Worm (Caenorhabditis elegans) whole organism, L1 larva: ENCODE measurements around the gene F56D6.6.

Source experiments
- C16A3.4 ChIP-seq: fragments of 150-350 bp; optimal IDR thresholded peaks from 2 replicates; lab custom pipeline; 2014; ENCODE audit warnings: missing biosample characterization, missing genetic modification characterization
- aly-2 ChIP-seq: fragments of 150-350 bp; optimal IDR thresholded peaks from 2 replicates; lab custom pipeline; 2014; ENCODE audit warnings: missing biosample characterization, missing genetic modification characterization
- blmp-1 ChIP-seq: fragments of 150-350 bp; optimal IDR thresholded peaks from 2 replicates; lab custom pipeline; 2014; ENCODE audit warnings: missing biosample characterization, missing genetic modification characterization
- ceh-88 ChIP-seq: fragments of 200-800 bp; sonication (Bioruptor generic); IDR thresholded peaks from 2 replicates; pipeline ENCODE4 v1.3.6; 2022; ENCODE audit warnings: missing genetic modification characterization, missing compliant biosample characterization
- dsc-1 ChIP-seq: sonication (generic microtip); optimal IDR thresholded peaks from 2 replicates; lab custom pipeline; 2016; ENCODE audit warnings: mild to moderate bottlenecking, missing genetic modification characterization, missing compliant biosample characterization
- efl-1 ChIP-seq, 4 experiments: fragments of 150-350 bp; optimal IDR thresholded peaks in 3 of 4; peaks in 1 of 4; 1 replicate in 1 of 4; 2 replicates in 3 of 4; lab custom pipeline; 2014; ENCODE audit warnings: missing biosample characterization in 2 of 4, missing genetic modification characterization in 2 of 4, missing genetic modification reagents in 2 of 4
- egl-13 ChIP-seq: sonication (generic microtip); optimal IDR thresholded peaks from 2 replicates; lab custom pipeline; 2016; ENCODE audit warnings: missing genotype, missing genetic modification reagents, missing genetic modification characterization, missing compliant biosample characterization
- egl-27 ChIP-seq, 2 experiments: fragments of 150-350 bp in 1 of 2; sonication (generic microtip); optimal IDR thresholded peaks; 3 replicates each; lab custom pipeline; 2017 to 2018; ENCODE audit warnings: missing biosample characterization in 2 of 2, missing genetic modification characterization in 2 of 2, missing genetic modification reagents in 2 of 2
- elt-2 ChIP-seq: sonication (generic microtip); optimal IDR thresholded peaks from 2 replicates; lab custom pipeline; 2016; ENCODE audit warnings: missing genetic modification characterization, mild to moderate bottlenecking, inconsistent platforms, missing compliant biosample characterization, missing genetic modification reagents
- elt-3 ChIP-seq, 6 experiments: fragments of 150-350 bp in 1 of 6; sonication (generic microtip); optimal IDR thresholded peaks; 2 replicates each; lab custom pipeline; 2017 to 2018; ENCODE audit warnings: missing biosample characterization in 6 of 6, missing genetic modification characterization in 6 of 6, inconsistent platforms in 1 of 6
- ets-5 ChIP-seq: fragments of 200-800 bp; sonication (Bioruptor generic); IDR thresholded peaks from 2 replicates; pipeline ENCODE4 v1.3.6; 2022; ENCODE audit warnings: missing genetic modification characterization, missing compliant biosample characterization
- fkh-4 ChIP-seq: sonication (generic microtip); optimal IDR thresholded peaks from 2 replicates; lab custom pipeline; 2016; ENCODE audit warnings: missing compliant biosample characterization, missing genetic modification characterization, borderline replicate concordance
- grh-1 ChIP-seq: fragments of 200-800 bp; sonication (Bioruptor generic); IDR thresholded peaks from 2 replicates; pipeline ENCODE4 v1.3.6; 2022; ENCODE audit warnings: missing genetic modification reagents, missing genetic modification characterization, missing compliant biosample characterization
- hlh-17 ChIP-seq: fragments of 200-800 bp; sonication (Bioruptor generic); optimal IDR thresholded peaks from 2 replicates; lab custom pipeline; 2018; ENCODE audit warnings: missing genetic modification characterization, mild to moderate bottlenecking, missing compliant biosample characterization, moderate library complexity, borderline replicate concordance
- hpl-2 ChIP-seq: fragments of 150-350 bp; optimal IDR thresholded peaks from 2 replicates; lab custom pipeline; 2014; ENCODE audit warnings: missing biosample characterization, missing genetic modification reagents, missing genetic modification characterization
- jun-1 ChIP-seq: fragments of 150-350 bp; optimal IDR thresholded peaks from 2 replicates; lab custom pipeline; 2014; ENCODE audit warnings: missing biosample characterization, missing genetic modification reagents, missing genetic modification characterization
- lin-14 ChIP-seq: fragments of 200-800 bp; sonication (Bioruptor generic); optimal IDR thresholded peaks from 2 replicates; lab custom pipeline; 2018; ENCODE audit warnings: mild to moderate bottlenecking, missing genetic modification characterization, moderate library complexity, missing compliant biosample characterization
- lin-15B ChIP-seq: fragments of 150-350 bp; sonication (generic microtip); optimal IDR thresholded peaks from 3 replicates; lab custom pipeline; 2014; ENCODE audit warnings: missing biosample characterization, missing genetic modification characterization
- lin-35 ChIP-seq, 2 experiments: fragments of 150-350 bp; optimal IDR thresholded peaks; 2 replicates each; lab custom pipeline; 2014; ENCODE audit warnings: missing biosample characterization in 2 of 2, missing genetic modification characterization in 2 of 2, missing genetic modification reagents in 2 of 2
- lsy-2 ChIP-seq, 2 experiments: fragments of 150-350 bp; optimal IDR thresholded peaks; 2 replicates each; lab custom pipeline; 2014; ENCODE audit warnings: missing biosample characterization in 2 of 2, missing genetic modification characterization in 2 of 2
- mab-9 ChIP-seq: fragments of 200-800 bp; sonication (Bioruptor generic); IDR thresholded peaks from 2 replicates; pipeline ENCODE4 v1.3.6; 2022; ENCODE audit warnings: missing genetic modification reagents, missing genetic modification characterization, missing compliant biosample characterization
- mdl-1 ChIP-seq, 2 experiments: fragments of 150-350 bp; optimal IDR thresholded peaks; 2 replicates each; lab custom pipeline; 2014 to 2017; ENCODE audit warnings: missing biosample characterization in 2 of 2, missing genetic modification characterization in 2 of 2, inconsistent platforms in 1 of 2
- mep-1 ChIP-seq: fragments of 150-350 bp; optimal IDR thresholded peaks from 2 replicates; lab custom pipeline; 2014; ENCODE audit warnings: missing biosample characterization, missing genetic modification characterization
- nhr-12 ChIP-seq: sonication (generic microtip); optimal IDR thresholded peaks from 2 replicates; lab custom pipeline; 2017; ENCODE audit warnings: missing biosample characterization, missing genetic modification characterization
- nhr-20 ChIP-seq: sonication (generic microtip); optimal IDR thresholded peaks from 2 replicates; lab custom pipeline; 2016; ENCODE audit warnings: mild to moderate bottlenecking, missing genetic modification characterization, missing compliant biosample characterization
- nhr-47 ChIP-seq: sonication (generic microtip); optimal IDR thresholded peaks from 2 replicates; lab custom pipeline; 2016; ENCODE audit warnings: mild to moderate bottlenecking, missing genetic modification characterization, moderate library complexity, missing compliant biosample characterization
- nhr-90 ChIP-seq: sonication (generic microtip); optimal IDR thresholded peaks from 2 replicates; lab custom pipeline; 2016; ENCODE audit warnings: mild to moderate bottlenecking, missing genetic modification characterization, missing compliant biosample characterization; ENCODE audit not compliant: poor library complexity
- pax-3 ChIP-seq: fragments of 200-800 bp; sonication (Bioruptor generic); optimal IDR thresholded peaks from 2 replicates; lab custom pipeline; 2018; ENCODE audit warnings: mild to moderate bottlenecking, missing genetic modification characterization, moderate library complexity, missing compliant biosample characterization
- pqm-1 ChIP-seq: sonication (generic microtip); optimal IDR thresholded peaks from 3 replicates; lab custom pipeline; 2017; ENCODE audit warnings: missing biosample characterization, missing genetic modification characterization
- tbx-2 ChIP-seq: sonication (generic microtip); optimal IDR thresholded peaks from 2 replicates; lab custom pipeline; 2016; ENCODE audit warnings: missing genetic modification characterization, missing compliant biosample characterization
- tlp-1 ChIP-seq: fragments of 150-350 bp; optimal IDR thresholded peaks from 2 replicates; lab custom pipeline; 2014; ENCODE audit warnings: missing biosample characterization, missing genetic modification characterization
- unc-130 ChIP-seq: fragments of 150-350 bp; optimal IDR thresholded peaks from 2 replicates; lab custom pipeline; 2017; ENCODE audit warnings: missing biosample characterization, missing genetic modification characterization, inconsistent platforms
- unc-30 ChIP-seq: sonication (generic microtip); optimal IDR thresholded peaks from 2 replicates; lab custom pipeline; 2017; ENCODE audit warnings: missing biosample characterization, missing genetic modification characterization
- unc-86 ChIP-seq: sonication (generic microtip); optimal IDR thresholded peaks from 2 replicates; lab custom pipeline; 2016; ENCODE audit warnings: missing genetic modification characterization, missing compliant biosample characterization
- unc-98 ChIP-seq: fragments of 200-800 bp; sonication (Bioruptor generic); IDR thresholded peaks from 2 replicates; pipeline ENCODE4 v1.3.6; 2022; ENCODE audit warnings: missing genetic modification characterization, missing compliant biosample characterization
- zag-1 ChIP-seq: fragments of 150-350 bp; optimal IDR thresholded peaks from 2 replicates; lab custom pipeline; 2014; ENCODE audit warnings: missing biosample characterization, missing genetic modification characterization

Gene F56D6.6

ce11 chrIV:3894004-3894480, 9.0 kb upstream of the F56D6.6 start, which contains the start of gene F56D6.8:
TSS of gene F56D6.8 (minus strand) at chrIV:3894430.
- TF ChIP-seq nhr-20 (tag; lab: Kevin White, UChicago) (no peak), efl-1 (optimal IDR thresholded peaks at IDR 0.05; lab: Kevin White, UChicago) (no peak), efl-1 (GFP tag; optimal IDR thresholded peaks at IDR 0.05 in 1 of 2; lab: Kevin White, UChicago) (peak in 1 of 2 experiments; percentile 67), fkh-4 (tag; lab: Kevin White, UChicago) (peak; percentile 45), unc-98 (no peak), dsc-1 (tag; lab: Kevin White, UChicago) (peak; percentile 75)

ce11 chrIV:3894770-3895169, 8.3 kb upstream of the F56D6.6 start, which contains the start of gene dct-8:
TSS of gene dct-8 (plus strand) at chrIV:3895070.
- no peak for TF ChIP-seq mab-9 (GFP tag; lab: Robert Waterston, UW)
- TF ChIP-seq blmp-1 (tag; lab: Kevin White, UChicago) = peak; percentile 40

ce11 chrIV:3899719-3900554, 3.1 kb upstream of the F56D6.6 start, which contains the start of gene srz-62:
TSS of gene srz-62 (plus strand) at chrIV:3900504.
- no peak for TF ChIP-seq unc-130 (tag; lab: Kevin White, UChicago)
- peak; percentile 92 for TF ChIP-seq tlp-1 (tag; lab: Kevin White, UChicago)
- no peak for TF ChIP-seq nhr-47 (tag; lab: Kevin White, UChicago)
- no peak for TF ChIP-seq aly-2 (tag; lab: Kevin White, UChicago)
- TF ChIP-seq grh-1 (GFP tag; lab: Robert Waterston, UW) = no peak
- TF ChIP-seq elt-3 (tag; optimal IDR thresholded peaks at IDR 0.05; lab: Kevin White, UChicago) = no peak
- TF ChIP-seq pax-3 = peak; percentile 68
- no peak for TF ChIP-seq ets-5 (GFP tag; lab: Robert Waterston, UW)
- TF ChIP-seq nhr-90 (tag; lab: Kevin White, UChicago) = peak; percentile 40
- TF ChIP-seq jun-1 (tag; lab: Kevin White, UChicago) = peak; percentile 97
- TF ChIP-seq unc-30 (tag; lab: Kevin White, UChicago) = no peak
- no peak for TF ChIP-seq mep-1 (tag; lab: Kevin White, UChicago)
- TF ChIP-seq hlh-17 = no peak
- peak; percentile 43 for TF ChIP-seq egl-13
- TF ChIP-seq egl-27 (tag; optimal IDR thresholded peaks at IDR 0.05; lab: Kevin White, UChicago) = peak in 1 of 2 experiments; percentile 23
- peak; percentile 100 for TF ChIP-seq elt-2 (tag; lab: Kevin White, UChicago)
- TF ChIP-seq ceh-88 (GFP tag; lab: Robert Waterston, UW) = no peak
- no peak for TF ChIP-seq C16A3.4 (tag; lab: Kevin White, UChicago)
- no peak for TF ChIP-seq lin-15B (tag; lab: Kevin White, UChicago)
- TF ChIP-seq tbx-2 (tag; lab: Kevin White, UChicago) = no peak
- peak; percentile 5 for TF ChIP-seq hpl-2 (GFP tag; lab: Kevin White, UChicago)
- no peak for TF ChIP-seq nhr-12
- no peak for TF ChIP-seq efl-1 (optimal IDR thresholded peaks at IDR 0.05; lab: Kevin White, UChicago)
- peak in 1 of 2 experiments; percentile 78 for TF ChIP-seq efl-1 (GFP tag; optimal IDR thresholded peaks at IDR 0.05 in 1 of 2; lab: Kevin White, UChicago)
- no peak for TF ChIP-seq lin-14 (GFP tag; lab: Kevin White, UChicago)
- TF ChIP-seq lsy-2 (tag; optimal IDR thresholded peaks at IDR 0.05; lab: Kevin White, UChicago) = peak in 1 of 2 experiments; percentile 61
- TF ChIP-seq unc-86 (tag; lab: Kevin White, UChicago) = no peak
- peak; percentile 32 for TF ChIP-seq nhr-20 (tag; lab: Kevin White, UChicago)
- TF ChIP-seq mdl-1 (tag; optimal IDR thresholded peaks at IDR 0.05; lab: Kevin White, UChicago) = no peak
- peak; percentile 100 for TF ChIP-seq pqm-1
- peak in 1 of 2 experiments; percentile 56 for TF ChIP-seq lin-35 (GFP tag; optimal IDR thresholded peaks at IDR 0.05; lab: Kevin White, UChicago)
- TF ChIP-seq zag-1 (tag; lab: Kevin White, UChicago) = no peak
